ENCODE assay signal across 2 worm cellular contexts in the genomic region with DNA sequence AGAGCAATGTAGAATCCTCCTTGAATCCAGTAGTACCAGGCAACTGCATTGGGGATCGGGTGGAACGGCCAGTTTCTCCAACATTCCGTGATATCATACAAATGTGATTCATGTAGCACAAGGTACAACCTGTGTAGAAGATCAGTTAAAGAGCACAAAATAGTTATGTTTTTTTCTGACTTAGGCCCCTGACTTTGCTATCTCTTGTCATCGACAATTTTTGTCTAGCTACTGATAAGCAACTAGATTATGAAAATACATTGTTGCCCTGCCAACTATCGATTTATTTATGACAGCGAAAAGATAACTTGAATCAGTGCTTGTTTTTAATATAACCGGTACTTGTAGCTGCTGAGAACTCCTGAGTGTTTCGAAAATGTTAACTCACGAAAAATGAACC.
TF ChIP-seq lines count a peak whose summit lies in the region.

No protein-coding gene starts in this region.

TF ChIP-seq in whole organism, L3 larva, 47 proteins besides CTCF, POLR2A, EP300 and RAD21 (continued from another document):
- no peak for TF ChIP-seq R02D3.7 (tag; optimal IDR thresholded peaks at IDR 0.05; lab: Kevin White, UChicago)
- no peak for TF ChIP-seq jun-1 (tag; optimal IDR thresholded peaks at IDR 0.05; lab: Kevin White, UChicago)
- no peak for TF ChIP-seq lin-39 (tag; optimal IDR thresholded peaks at IDR 0.05; lab: Kevin White, UChicago)
TF ChIP-seq in whole organism, L3 larva: peak in this region for 3.

TF ChIP-seq in whole organism, L4 larva, 104 proteins besides CTCF, POLR2A, EP300 and RAD21 (continued from another document):
- TF ChIP-seq lin-13 (GFP tag; optimal IDR thresholded peaks at IDR 0.05; lab: Kevin White, UChicago) (no peak), mes-2 (tag; optimal IDR thresholded peaks at IDR 0.05; lab: Kevin White, UChicago; ENCODE audit: poor library complexity, severe bottlenecking) (peak; percentile 14), mxl-2 (GFP tag; conservative IDR thresholded peaks at IDR 0.05; lab: Robert Waterston, UW) (no peak), nhr-28 (tag; optimal IDR thresholded peaks at IDR 0.05; lab: Kevin White, UChicago) (peak; percentile 71), lin-38 (GFP tag; IDR thresholded peaks at IDR 0.05; lab: Robert Waterston, UW) (no peak), dve-1 (tag; optimal IDR thresholded peaks at IDR 0.05; lab: Kevin White, UChicago; ENCODE audit: insufficient read depth) (peak; percentile 79), dmd-6 (GFP tag; IDR thresholded peaks at IDR 0.05; lab: Robert Waterston, UW) (peak; percentile 66), aha-1 (tag; lab: Kevin White, UChicago) (peak; percentile 17)
TF ChIP-seq in whole organism, L4 larva: peak in this region for 16.
